Worm (Caenorhabditis elegans) whole organism, L4 larva: Measurements from ENCODE around the gene col-147.

ENCODE experiments used
- F26F4.8 ChIP-seq: fragments of 200-800 bp; sonication (Bioruptor generic); conservative IDR thresholded peaks from 2 replicates; pipeline ENCODE4 v1.3.6; 2022; ENCODE audit warnings: missing genetic modification characterization, missing compliant biosample characterization
- F37D6.2 ChIP-seq: sonication (generic microtip); optimal IDR thresholded peaks from 2 replicates; lab custom pipeline; 2016; ENCODE audit warnings: mild to moderate bottlenecking, missing genetic modification characterization, missing compliant biosample characterization
- Y75B8A.6 ChIP-seq: fragments of 200-800 bp; sonication (Bioruptor generic); IDR thresholded peaks from 2 replicates; pipeline ENCODE4 v1.3.6; 2022; ENCODE audit warnings: missing genetic modification reagents, missing genetic modification characterization, missing compliant biosample characterization
- arid-1 ChIP-seq: fragments of 200-800 bp; sonication (Bioruptor generic); conservative IDR thresholded peaks from 2 replicates; pipeline ENCODE4 v1.3.6; 2022; ENCODE audit warnings: missing genetic modification reagents, missing genetic modification characterization, missing compliant biosample characterization
- ceh-20 ChIP-seq: fragments of 200-800 bp; sonication (Bioruptor generic); IDR thresholded peaks from 2 replicates; pipeline ENCODE4 v1.3.6; 2022; ENCODE audit warnings: missing genetic modification reagents, missing genetic modification characterization, missing compliant biosample characterization
- ceh-28 ChIP-seq: fragments of 150-350 bp; optimal IDR thresholded peaks from 2 replicates; lab custom pipeline; 2014; ENCODE audit warnings: missing biosample characterization, missing genetic modification reagents, missing genetic modification characterization
- ceh-32 ChIP-seq: sonication (generic microtip); optimal IDR thresholded peaks from 2 replicates; lab custom pipeline; 2016; ENCODE audit warnings: mild to moderate bottlenecking, missing genetic modification characterization, missing compliant biosample characterization; ENCODE audit not compliant: poor library complexity
- ceh-62 ChIP-seq: sonication (generic microtip); optimal IDR thresholded peaks from 2 replicates; lab custom pipeline; 2017; ENCODE audit warnings: missing biosample characterization, missing genetic modification characterization
- ces-1 ChIP-seq: fragments of 150-350 bp; sonication (generic microtip); optimal IDR thresholded peaks from 4 replicates; lab custom pipeline; 2014; ENCODE audit warnings: missing biosample characterization, missing genetic modification reagents, missing genetic modification characterization
- cey-2 ChIP-seq: sonication (generic microtip); optimal IDR thresholded peaks from 3 replicates; lab custom pipeline; 2017; ENCODE audit warnings: missing genetic modification characterization, mild to moderate bottlenecking, missing compliant biosample characterization, antibody characterized with exemption, borderline replicate concordance; ENCODE audit not compliant: insufficient read depth
- daf-12 ChIP-seq: fragments of 150-350 bp; optimal IDR thresholded peaks from 2 replicates; lab custom pipeline; 2014; ENCODE audit warnings: missing biosample characterization, missing genetic modification reagents, missing genetic modification characterization
- daf-16 ChIP-seq, 3 experiments: sonication (generic microtip); optimal IDR thresholded peaks; 2 replicates each; lab custom pipeline; 2016 to 2017; ENCODE audit warnings: missing genetic modification characterization in 3 of 3, missing genetic modification reagents in 3 of 3, mild to moderate bottlenecking in 2 of 3, missing compliant biosample characterization in 2 of 3, missing biosample characterization in 1 of 3, moderate library complexity in 1 of 3
- daf-8 ChIP-seq: fragments of 200-800 bp; sonication (Bioruptor generic); IDR thresholded peaks from 2 replicates; pipeline ENCODE4 v1.3.6; 2022; ENCODE audit warnings: missing genetic modification characterization, missing compliant biosample characterization
- dmd-6 ChIP-seq: fragments of 200-800 bp; sonication (Bioruptor generic); IDR thresholded peaks from 2 replicates; pipeline ENCODE4 v1.3.6; 2022; ENCODE audit warnings: missing genetic modification reagents, missing genetic modification characterization, missing compliant biosample characterization
- dmd-9 ChIP-seq: fragments of 200-800 bp; sonication (Bioruptor generic); IDR thresholded peaks from 2 replicates; pipeline ENCODE4 v1.3.6; 2022; ENCODE audit warnings: missing genetic modification reagents, missing genetic modification characterization, missing compliant biosample characterization
- dpl-1 ChIP-seq: fragments of 150-350 bp; optimal IDR thresholded peaks from 2 replicates; lab custom pipeline; 2014; ENCODE audit warnings: missing biosample characterization, missing genetic modification reagents, missing genetic modification characterization
- duxl-1 ChIP-seq: sonication (generic microtip); optimal IDR thresholded peaks from 2 replicates; lab custom pipeline; 2016; ENCODE audit warnings: mild to moderate bottlenecking, missing genetic modification characterization, moderate library complexity, missing compliant biosample characterization; ENCODE audit not compliant: poor library complexity
- fkh-10 ChIP-seq: fragments of 150-350 bp; optimal IDR thresholded peaks from 2 replicates; lab custom pipeline; 2014; ENCODE audit warnings: missing biosample characterization, missing genetic modification reagents, missing genetic modification characterization
- fos-1 ChIP-seq: fragments of 150-350 bp; optimal IDR thresholded peaks from 2 replicates; lab custom pipeline; 2014; ENCODE audit warnings: missing biosample characterization, missing genetic modification characterization
- gei-8 ChIP-seq: fragments of 200-800 bp; sonication (Bioruptor generic); optimal IDR thresholded peaks from 2 replicates; lab custom pipeline; 2018; ENCODE audit warnings: mild to moderate bottlenecking, missing genetic modification characterization, missing compliant biosample characterization
- lin-38 ChIP-seq: fragments of 200-800 bp; sonication (Bioruptor generic); IDR thresholded peaks from 2 replicates; pipeline ENCODE4 v1.3.6; 2022; ENCODE audit warnings: missing genetic modification reagents, missing genetic modification characterization, missing compliant biosample characterization
- lsy-2 ChIP-seq, 2 experiments: fragments of 150-350 bp in 1 of 2; sonication (generic microtip) in 1 of 2; optimal IDR thresholded peaks; 2 replicates each; lab custom pipeline; 2014 to 2017; ENCODE audit warnings: missing biosample characterization in 2 of 2, missing genetic modification characterization in 2 of 2
- madf-5 ChIP-seq, 2 experiments: fragments of 200-800 bp; sonication (Bioruptor generic); IDR thresholded peaks; 2 replicates each; pipeline ENCODE4 v1.3.6; 2022; ENCODE audit warnings: missing compliant biosample characterization in 2 of 2, missing genetic modification characterization in 2 of 2
- mxl-3 ChIP-seq: fragments of 200-800 bp; sonication (Bioruptor generic); optimal IDR thresholded peaks from 2 replicates; lab custom pipeline; 2018; ENCODE audit warnings: mild to moderate bottlenecking, missing genetic modification characterization, missing compliant biosample characterization
- nhr-10 ChIP-seq: fragments of 150-350 bp; optimal IDR thresholded peaks from 2 replicates; lab custom pipeline; 2014; ENCODE audit warnings: missing biosample characterization, missing genetic modification characterization
- nhr-41 ChIP-seq: fragments of 200-800 bp; sonication (Bioruptor generic); IDR thresholded peaks from 2 replicates; pipeline ENCODE4 v1.3.6; 2022; ENCODE audit warnings: missing genetic modification reagents, missing genetic modification characterization, missing compliant biosample characterization
- nhr-48 ChIP-seq: sonication (generic microtip); optimal IDR thresholded peaks from 2 replicates; lab custom pipeline; 2016; ENCODE audit warnings: mild to moderate bottlenecking, missing genetic modification characterization, missing compliant biosample characterization
- nhr-6 ChIP-seq: fragments of 150-350 bp; optimal IDR thresholded peaks from 2 replicates; lab custom pipeline; 2014; ENCODE audit warnings: missing biosample characterization, missing genetic modification characterization
- nhr-76 ChIP-seq: fragments of 150-350 bp; optimal IDR thresholded peaks from 2 replicates; lab custom pipeline; 2014; ENCODE audit warnings: missing biosample characterization, missing genetic modification characterization
- nhr-77 ChIP-seq: fragments of 150-350 bp; optimal IDR thresholded peaks from 2 replicates; lab custom pipeline; 2014; ENCODE audit warnings: missing biosample characterization, missing genetic modification characterization
- pha-4 ChIP-seq, 2 experiments: fragments of 150-350 bp in 1 of 2; fragments of 200-800 bp in 1 of 2; sonication (Bioruptor generic) in 1 of 2; IDR thresholded peaks in 1 of 2; optimal IDR thresholded peaks in 1 of 2; 2 replicates each; pipeline versions ENCODE4 v1.3.6 to Lab custom; 2014 to 2022; ENCODE audit warnings: missing genetic modification characterization in 2 of 2, missing genetic modification reagents in 2 of 2, missing biosample characterization in 1 of 2, missing compliant biosample characterization in 1 of 2
- rbr-2 ChIP-seq: sonication (generic microtip); optimal IDR thresholded peaks from 2 replicates; lab custom pipeline; 2016; ENCODE audit warnings: missing genotype, missing genetic modification characterization, missing compliant biosample characterization
- set-16 ChIP-seq: fragments of 200-800 bp; sonication (Bioruptor generic); IDR thresholded peaks from 2 replicates; pipeline ENCODE4 v1.3.6; 2022; ENCODE audit warnings: missing genetic modification reagents, missing genetic modification characterization, missing compliant biosample characterization
- snpc-1.2 ChIP-seq: fragments of 200-800 bp; sonication (Bioruptor generic); IDR thresholded peaks from 2 replicates; pipeline ENCODE4 v1.3.6; 2022; ENCODE audit warnings: missing genetic modification reagents, missing genetic modification characterization, missing compliant biosample characterization
- spr-1 ChIP-seq: sonication (generic microtip); optimal IDR thresholded peaks from 2 replicates; lab custom pipeline; 2016; ENCODE audit warnings: mild to moderate bottlenecking, missing genetic modification characterization, missing compliant biosample characterization
- spr-3 ChIP-seq: fragments of 200-800 bp; sonication (Bioruptor generic); optimal IDR thresholded peaks from 2 replicates; lab custom pipeline; 2018; ENCODE audit warnings: mild to moderate bottlenecking, missing genetic modification characterization, missing compliant biosample characterization
- unc-39 ChIP-seq: sonication (generic microtip); optimal IDR thresholded peaks from 2 replicates; lab custom pipeline; 2017; ENCODE audit warnings: missing biosample characterization, missing genetic modification characterization
- unc-62 ChIP-seq, 3 experiments: fragments of 150-350 bp in 1 of 3; sonication (generic microtip); optimal IDR thresholded peaks in 2 of 3; peaks in 1 of 3; 1 replicate in 1 of 3; 2 replicates in 2 of 3; lab custom pipeline; 2014 to 2017; ENCODE audit warnings: missing biosample characterization in 3 of 3, missing genetic modification characterization in 3 of 3, missing genetic modification reagents in 3 of 3, missing genotype in 1 of 3
- zfp-2 ChIP-seq: sonication (generic microtip); optimal IDR thresholded peaks from 2 replicates; lab custom pipeline; 2016; ENCODE audit warnings: mild to moderate bottlenecking, missing genetic modification characterization, missing compliant biosample characterization
- ztf-11 ChIP-seq: fragments of 150-350 bp; optimal IDR thresholded peaks from 2 replicates; lab custom pipeline; 2014; ENCODE audit warnings: missing biosample characterization, missing genetic modification characterization
- ztf-7 ChIP-seq: fragments of 150-350 bp; optimal IDR thresholded peaks from 2 replicates; lab custom pipeline; 2014; ENCODE audit warnings: missing biosample characterization, missing genetic modification characterization

The col-147 gene

DNA sequence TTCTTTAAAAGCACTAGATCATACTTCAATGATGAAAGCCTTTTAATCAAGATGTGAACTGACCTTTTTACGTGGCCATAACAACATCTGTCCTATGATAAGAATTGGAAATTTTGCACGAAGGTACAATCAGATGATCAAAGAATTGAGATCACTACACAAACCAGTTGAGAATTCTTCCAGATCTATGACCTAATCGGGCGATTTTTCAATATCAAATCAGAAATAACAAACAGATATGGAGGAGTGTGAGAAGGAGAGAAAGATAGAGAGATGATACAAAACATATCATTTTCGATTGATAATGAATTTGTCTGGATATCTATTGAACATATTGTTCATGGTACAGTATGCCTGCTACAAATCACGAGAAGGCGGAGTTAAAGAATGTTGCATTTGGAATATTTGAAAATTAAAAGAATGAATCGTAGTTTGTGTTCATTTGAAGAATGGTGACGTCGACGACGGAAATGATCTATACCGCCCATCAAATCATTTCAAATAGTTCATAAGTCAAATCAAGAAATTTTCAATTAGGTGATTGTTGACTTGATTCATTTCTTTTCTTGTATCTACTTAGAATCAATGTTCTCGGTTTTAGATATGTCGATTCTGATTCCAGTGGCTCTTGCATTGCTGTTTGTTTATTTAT, 21.1 kb upstream of the col-147 start, which contains the start of gene cyp-29A4 (continued):
- no peak for TF ChIP-seq fos-1 (tag; lab: Kevin White, UChicago)
- TF ChIP-seq dmd-6 (GFP tag; lab: Robert Waterston, UW), result no peak
- TF ChIP-seq ceh-32 (tag; lab: Kevin White, UChicago), result no peak
- no peak for TF ChIP-seq nhr-10
- TF ChIP-seq, all 104 proteins: peak for 3

DNA sequence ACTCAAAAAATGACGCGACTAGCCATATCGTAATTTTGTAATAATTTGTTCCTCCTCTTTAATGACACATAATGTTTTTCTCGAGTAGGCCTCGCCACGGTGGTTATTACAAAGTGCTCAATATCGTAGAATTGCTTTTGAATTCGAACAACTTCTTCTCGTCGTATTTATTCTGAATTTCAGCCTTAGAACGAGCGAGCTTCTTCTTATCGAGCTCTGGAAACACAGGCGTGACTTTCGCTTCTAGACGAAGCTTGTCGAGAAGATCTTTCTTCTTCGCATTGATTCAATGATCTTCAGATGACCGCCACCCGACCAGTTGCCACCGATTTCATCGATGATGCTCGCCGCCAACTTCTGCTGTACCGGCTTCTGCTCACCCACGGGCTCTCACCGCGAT, 18.2 kb upstream of the col-147 start, which contains the start of gene T06E4.21:
Gene T06E4.21, plus strand, starts transcription at position 301 of the 400 bp plus-strand sequence.
- TF ChIP-seq ceh-62 (tag; lab: Kevin White, UChicago) (no peak), fkh-10 (GFP tag; lab: Kevin White, UChicago) (no peak), duxl-1 (tag; lab: Kevin White, UChicago) (no peak), unc-62 (GFP tag; optimal IDR thresholded peaks at IDR 0.05 in 1 of 2; lab: Kevin White, UChicago) (no peak), unc-62 (tag; optimal IDR thresholded peaks at IDR 0.05; lab: Kevin White, UChicago) (no peak), nhr-6 (no peak), cey-2 (tag; lab: Kevin White, UChicago) (no peak), gei-8 (GFP tag; lab: Kevin White, UChicago) (no peak), daf-16 (GFP tag; optimal IDR thresholded peaks at IDR 0.05; lab: Kevin White, UChicago) (no peak), daf-16 (tag; optimal IDR thresholded peaks at IDR 0.05; lab: Kevin White, UChicago) (no peak), arid-1 (no peak), ztf-11 (tag; lab: Kevin White, UChicago) (no peak), unc-39 (tag; lab: Kevin White, UChicago) (no peak), mxl-3 (GFP tag; lab: Kevin White, UChicago) (no peak), daf-12 (tag; lab: Kevin White, UChicago) (no peak), nhr-48 (tag; lab: Kevin White, UChicago) (no peak)

DNA sequence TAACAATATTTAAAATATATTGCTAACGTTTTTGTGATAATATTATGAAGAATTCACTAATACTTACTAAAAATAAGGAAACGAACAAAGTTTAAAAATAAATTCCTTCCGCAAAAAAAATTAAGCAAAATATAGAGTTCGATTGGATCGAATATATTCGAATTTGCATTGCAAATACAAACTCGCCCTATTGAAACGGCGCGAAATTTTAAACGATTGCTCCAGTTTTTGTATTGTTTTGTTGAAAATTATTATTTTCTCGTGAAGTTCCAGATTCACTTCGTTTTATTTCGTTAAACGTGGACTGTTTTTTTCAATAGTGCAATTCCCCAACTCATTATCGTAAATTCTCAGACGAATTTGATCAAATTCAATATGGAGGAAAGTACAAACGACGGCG, 12.4 kb upstream of the col-147 start, which contains the start of the genes atl-1 and hcp-2:
Gene atl-1, minus strand, starts transcription at position 89 of the 400 bp plus-strand sequence.
Gene hcp-2, plus strand, starts transcription at position 353 of the 400 bp plus-strand sequence.
- no peak for TF ChIP-seq dmd-6 (GFP tag; lab: Robert Waterston, UW)
- no peak for TF ChIP-seq snpc-1.2
- TF ChIP-seq nhr-76 (tag; lab: Kevin White, UChicago), result no peak
- TF ChIP-seq ztf-7 (tag; lab: Kevin White, UChicago), result no peak
- peak; percentile 62 for TF ChIP-seq dpl-1 (GFP tag; lab: Kevin White, UChicago)
- TF ChIP-seq lsy-2 (tag; optimal IDR thresholded peaks at IDR 0.05; lab: Kevin White, UChicago), result no peak

ce11 chrV:9632348-9632747, 790 bp downstream of the col-147 start:
- peak; percentile 99 for TF ChIP-seq set-16 (GFP tag; lab: Robert Waterston, UW)
- TF ChIP-seq F37D6.2, result no peak
- TF ChIP-seq madf-5 (GFP tag; IDR thresholded peaks at IDR 0.05; lab: Robert Waterston, UW), result peak in 1 of 2 experiments; percentile 52; a peak in 1 of 4 replicates
- TF ChIP-seq ceh-20 (GFP tag; lab: Robert Waterston, UW), result no peak
- 0 out of 2 replicates have a peak, but pooled peaks have one; percentile 4 for TF ChIP-seq F26F4.8
- peak; percentile 56; the same call in 1 of the 2 replicates for TF ChIP-seq pha-4 (GFP tag; IDR thresholded peaks at IDR 0.05; lab: Robert Waterston, UW)
- TF ChIP-seq pha-4 (tag; optimal IDR thresholded peaks at IDR 0.05; lab: Kevin White, UChicago), result no peak
- TF ChIP-seq ceh-32 (tag; lab: Kevin White, UChicago), result no peak
- TF ChIP-seq rbr-2, result no peak

DNA sequence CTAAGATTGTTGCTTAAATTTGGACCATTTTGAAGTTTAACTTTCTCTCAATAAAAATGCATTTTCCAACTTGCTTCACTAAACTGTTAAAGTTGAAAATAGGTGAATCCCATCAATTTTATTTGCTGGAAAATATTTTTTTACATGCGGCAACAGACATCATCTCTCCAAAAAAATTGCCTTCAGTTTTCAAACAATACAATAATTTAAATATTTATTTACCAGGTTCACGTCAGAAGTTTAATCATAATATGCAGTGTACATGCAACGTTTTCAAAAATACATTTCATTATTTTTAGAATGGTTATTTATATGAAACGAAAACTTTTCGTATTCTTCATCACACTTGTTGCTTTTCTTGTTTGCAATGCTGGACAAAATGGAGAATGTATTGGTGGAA, 2.2 kb downstream of the col-147 start, which contains the start of gene T06E4.5:
Gene T06E4.5, plus strand, starts transcription at position 301 of the 400 bp plus-strand sequence.
- TF ChIP-seq ces-1 (no peak), Y75B8A.6 (GFP tag; lab: Robert Waterston, UW) (no peak), ceh-28 (no peak), lin-38 (GFP tag; lab: Robert Waterston, UW) (no peak), daf-8 (GFP tag; lab: Robert Waterston, UW) (no peak), nhr-77 (tag; lab: Kevin White, UChicago) (no peak), unc-62 (GFP tag; optimal IDR thresholded peaks at IDR 0.05 in 1 of 2; lab: Kevin White, UChicago) (no peak), unc-62 (tag; optimal IDR thresholded peaks at IDR 0.05; lab: Kevin White, UChicago) (no peak), spr-1 (tag; lab: Kevin White, UChicago) (no peak), dmd-9 (no peak), F37D6.2 (no peak), nhr-41 (GFP tag; lab: Robert Waterston, UW) (no peak), spr-3 (no peak), zfp-2 (tag; lab: Kevin White, UChicago) (no peak)
